Worm (Caenorhabditis elegans) whole organism, L4 larva: ENCODE data around the gene VM106R.1.

ENCODE experiments used
- T26A8.4 ChIP-seq: fragments of 200-800 bp; sonication (Bioruptor generic); IDR thresholded peaks from 2 replicates; pipeline ENCODE4 v1.3.6; 2022; ENCODE audit warnings: missing genetic modification characterization, missing compliant biosample characterization
- Y75B8A.6 ChIP-seq: fragments of 200-800 bp; sonication (Bioruptor generic); IDR thresholded peaks from 2 replicates; pipeline ENCODE4 v1.3.6; 2022; ENCODE audit warnings: missing genetic modification reagents, missing genetic modification characterization, missing compliant biosample characterization
- ZK546.5 ChIP-seq, 2 experiments: sonication (generic microtip); optimal IDR thresholded peaks; 2 replicates each; lab custom pipeline; 2017; ENCODE audit warnings: missing biosample characterization in 2 of 2, missing genetic modification characterization in 2 of 2
- ceh-44 ChIP-seq: fragments of 200-800 bp; sonication (Bioruptor generic); IDR thresholded peaks from 2 replicates; pipeline ENCODE4 v1.3.6; 2022; ENCODE audit warnings: missing genetic modification reagents, missing genetic modification characterization, missing compliant biosample characterization
- ceh-62 ChIP-seq: sonication (generic microtip); optimal IDR thresholded peaks from 2 replicates; lab custom pipeline; 2017; ENCODE audit warnings: missing biosample characterization, missing genetic modification characterization
- ces-1 ChIP-seq: fragments of 150-350 bp; sonication (generic microtip); optimal IDR thresholded peaks from 4 replicates; lab custom pipeline; 2014; ENCODE audit warnings: missing biosample characterization, missing genetic modification reagents, missing genetic modification characterization
- ctbp-1 ChIP-seq: fragments of 200-800 bp; sonication (Bioruptor generic); IDR thresholded peaks from 2 replicates; pipeline ENCODE4 v1.3.6; 2022; ENCODE audit warnings: missing genetic modification reagents, missing genetic modification characterization, missing compliant biosample characterization
- daf-8 ChIP-seq: fragments of 200-800 bp; sonication (Bioruptor generic); IDR thresholded peaks from 2 replicates; pipeline ENCODE4 v1.3.6; 2022; ENCODE audit warnings: missing genetic modification characterization, missing compliant biosample characterization
- dmd-8 ChIP-seq: fragments of 200-800 bp; sonication (Bioruptor generic); IDR thresholded peaks from 2 replicates; pipeline ENCODE4 v1.3.6; 2022; ENCODE audit warnings: missing genetic modification characterization, missing compliant biosample characterization
- dpl-1 ChIP-seq: fragments of 150-350 bp; optimal IDR thresholded peaks from 2 replicates; lab custom pipeline; 2014; ENCODE audit warnings: missing biosample characterization, missing genetic modification reagents, missing genetic modification characterization
- egl-43 ChIP-seq: fragments of 200-800 bp; sonication (Bioruptor generic); IDR thresholded peaks from 2 replicates; pipeline ENCODE4 v1.3.6; 2022; ENCODE audit warnings: missing genetic modification reagents, missing genetic modification characterization, missing compliant biosample characterization
- fkh-10 ChIP-seq: fragments of 150-350 bp; optimal IDR thresholded peaks from 2 replicates; lab custom pipeline; 2014; ENCODE audit warnings: missing biosample characterization, missing genetic modification reagents, missing genetic modification characterization
- gei-8 ChIP-seq: fragments of 200-800 bp; sonication (Bioruptor generic); optimal IDR thresholded peaks from 2 replicates; lab custom pipeline; 2018; ENCODE audit warnings: mild to moderate bottlenecking, missing genetic modification characterization, missing compliant biosample characterization
- hlh-11 ChIP-seq: fragments of 200-800 bp; sonication (Bioruptor generic); optimal IDR thresholded peaks from 2 replicates; lab custom pipeline; 2018; ENCODE audit warnings: mild to moderate bottlenecking, missing genetic modification characterization, missing compliant biosample characterization
- jun-1 ChIP-seq: fragments of 150-350 bp; optimal IDR thresholded peaks from 2 replicates; lab custom pipeline; 2014; ENCODE audit warnings: missing biosample characterization, missing genetic modification reagents, missing genetic modification characterization
- lim-7 ChIP-seq: fragments of 200-800 bp; sonication (Bioruptor generic); IDR thresholded peaks from 2 replicates; pipeline ENCODE4 v1.3.6; 2022; ENCODE audit warnings: missing genetic modification characterization, missing compliant biosample characterization
- lin-1 ChIP-seq: fragments of 200-800 bp; sonication (Bioruptor generic); IDR thresholded peaks from 2 replicates; pipeline ENCODE4 v1.3.6; 2022; ENCODE audit warnings: missing genetic modification reagents, missing genetic modification characterization, missing compliant biosample characterization
- lin-13 ChIP-seq: fragments of 150-350 bp; optimal IDR thresholded peaks from 2 replicates; lab custom pipeline; 2014; ENCODE audit warnings: missing biosample characterization, missing genetic modification reagents, missing genetic modification characterization
- lin-29 ChIP-seq: fragments of 200-800 bp; sonication (Bioruptor generic); IDR thresholded peaks from 2 replicates; pipeline ENCODE4 v1.3.6; 2022; ENCODE audit warnings: missing genetic modification reagents, missing genetic modification characterization, missing compliant biosample characterization
- lin-38 ChIP-seq: fragments of 200-800 bp; sonication (Bioruptor generic); IDR thresholded peaks from 2 replicates; pipeline ENCODE4 v1.3.6; 2022; ENCODE audit warnings: missing genetic modification reagents, missing genetic modification characterization, missing compliant biosample characterization
- lir-3 ChIP-seq: sonication (generic microtip); optimal IDR thresholded peaks from 2 replicates; lab custom pipeline; 2016; ENCODE audit warnings: mild to moderate bottlenecking, missing genetic modification characterization, missing compliant biosample characterization
- lsy-2 ChIP-seq, 2 experiments: fragments of 150-350 bp in 1 of 2; sonication (generic microtip) in 1 of 2; optimal IDR thresholded peaks; 2 replicates each; lab custom pipeline; 2014 to 2017; ENCODE audit warnings: missing biosample characterization in 2 of 2, missing genetic modification characterization in 2 of 2
- mep-1 ChIP-seq: fragments of 150-350 bp; sonication (generic microtip); optimal IDR thresholded peaks from 3 replicates; lab custom pipeline; 2014; ENCODE audit warnings: missing biosample characterization, missing genetic modification characterization
- mxl-2 ChIP-seq: fragments of 200-800 bp; sonication (Bioruptor generic); conservative IDR thresholded peaks from 2 replicates; pipeline ENCODE4 v1.3.6; 2022; ENCODE audit warnings: missing genetic modification reagents, missing genetic modification characterization, missing compliant biosample characterization
- nhr-102 ChIP-seq: sonication (generic microtip); optimal IDR thresholded peaks from 2 replicates; lab custom pipeline; 2016; ENCODE audit warnings: mild to moderate bottlenecking, missing genetic modification characterization, moderate library complexity, missing compliant biosample characterization
- nhr-11 ChIP-seq: fragments of 150-350 bp; optimal IDR thresholded peaks from 2 replicates; lab custom pipeline; 2014; ENCODE audit warnings: missing biosample characterization, missing genetic modification characterization
- nhr-28 ChIP-seq: fragments of 150-350 bp; optimal IDR thresholded peaks from 2 replicates; lab custom pipeline; 2014; ENCODE audit warnings: missing biosample characterization, missing genetic modification characterization
- nhr-48 ChIP-seq: sonication (generic microtip); optimal IDR thresholded peaks from 2 replicates; lab custom pipeline; 2016; ENCODE audit warnings: mild to moderate bottlenecking, missing genetic modification characterization, missing compliant biosample characterization
- nhr-76 ChIP-seq: fragments of 150-350 bp; optimal IDR thresholded peaks from 2 replicates; lab custom pipeline; 2014; ENCODE audit warnings: missing biosample characterization, missing genetic modification characterization
- php-3 ChIP-seq: fragments of 200-800 bp; sonication (Bioruptor generic); IDR thresholded peaks from 2 replicates; pipeline ENCODE4 v1.3.6; 2022; ENCODE audit warnings: missing genetic modification reagents, missing genetic modification characterization, missing compliant biosample characterization
- saeg-2 ChIP-seq: fragments of 200-800 bp; sonication (Bioruptor generic); IDR thresholded peaks from 2 replicates; pipeline ENCODE4 v1.3.6; 2022; ENCODE audit warnings: missing genetic modification reagents, missing genetic modification characterization, missing compliant biosample characterization
- sdz-12 ChIP-seq: fragments of 200-800 bp; sonication (Bioruptor generic); optimal IDR thresholded peaks from 2 replicates; lab custom pipeline; 2018; ENCODE audit warnings: mild to moderate bottlenecking, missing genetic modification characterization, missing compliant biosample characterization
- skn-1 ChIP-seq: fragments of 150-350 bp; optimal IDR thresholded peaks from 2 replicates; lab custom pipeline; 2014; ENCODE audit warnings: missing biosample characterization, missing genetic modification characterization
- snpc-1.2 ChIP-seq: fragments of 200-800 bp; sonication (Bioruptor generic); IDR thresholded peaks from 2 replicates; pipeline ENCODE4 v1.3.6; 2022; ENCODE audit warnings: missing genetic modification reagents, missing genetic modification characterization, missing compliant biosample characterization
- spr-1 ChIP-seq: sonication (generic microtip); optimal IDR thresholded peaks from 2 replicates; lab custom pipeline; 2016; ENCODE audit warnings: mild to moderate bottlenecking, missing genetic modification characterization, missing compliant biosample characterization
- spr-3 ChIP-seq: fragments of 200-800 bp; sonication (Bioruptor generic); optimal IDR thresholded peaks from 2 replicates; lab custom pipeline; 2018; ENCODE audit warnings: mild to moderate bottlenecking, missing genetic modification characterization, missing compliant biosample characterization
- tra-1 ChIP-seq: fragments of 200-800 bp; sonication (Bioruptor generic); IDR thresholded peaks from 2 replicates; pipeline ENCODE4 v1.3.6; 2022; ENCODE audit warnings: missing genetic modification reagents, missing genetic modification characterization, missing compliant biosample characterization
- vab-7 ChIP-seq: fragments of 200-800 bp; sonication (Bioruptor generic); IDR thresholded peaks from 2 replicates; pipeline ENCODE4 v1.3.6; 2022; ENCODE audit warnings: missing genetic modification reagents, missing genetic modification characterization, missing compliant biosample characterization
- zfp-2 ChIP-seq: sonication (generic microtip); optimal IDR thresholded peaks from 2 replicates; lab custom pipeline; 2016; ENCODE audit warnings: mild to moderate bottlenecking, missing genetic modification characterization, missing compliant biosample characterization
- zip-11 ChIP-seq: fragments of 200-800 bp; sonication (Bioruptor generic); IDR thresholded peaks from 2 replicates; pipeline ENCODE4 v1.3.6; 2022; ENCODE audit warnings: missing genetic modification characterization, missing compliant biosample characterization
- ztf-11 ChIP-seq: fragments of 150-350 bp; optimal IDR thresholded peaks from 2 replicates; lab custom pipeline; 2014; ENCODE audit warnings: missing biosample characterization, missing genetic modification characterization

Gene VM106R.1

ce11 chrII:10783201-10783962 lies 45.6 kb downstream of the VM106R.1 start, which contains the start of gene ect-2 (continued):
- TF ChIP-seq dmd-8 (no peak), sdz-12 (GFP tag; lab: Kevin White, UChicago) (no peak), ztf-11 (tag; lab: Kevin White, UChicago) (no peak), nhr-11 (tag; lab: Kevin White, UChicago) (no peak), lim-7 (no peak), php-3 (GFP tag; lab: Robert Waterston, UW) (no peak), spr-1 (no peak), daf-8 (GFP tag; lab: Robert Waterston, UW) (no peak), T26A8.4 (GFP tag; lab: Robert Waterston, UW) (no peak), nhr-102 (tag; lab: Kevin White, UChicago) (no peak), lin-1 (GFP tag; lab: Robert Waterston, UW) (no peak), ctbp-1 (GFP tag; lab: Robert Waterston, UW) (no peak), saeg-2 (no peak), dpl-1 (GFP tag; lab: Kevin White, UChicago) (peak; percentile 86), lin-38 (no peak), skn-1 (tag; lab: Kevin White, UChicago) (no peak), hlh-11 (tag; lab: Kevin White, UChicago) (peak; percentile 63), spr-3 (GFP tag; lab: Kevin White, UChicago) (no peak), nhr-76 (tag; lab: Kevin White, UChicago) (no peak), ceh-44 (no peak), egl-43 (GFP tag; lab: Robert Waterston, UW) (no peak), zfp-2 (tag; lab: Kevin White, UChicago) (no peak), mep-1 (tag; lab: Kevin White, UChicago) (no peak), gei-8 (GFP tag; lab: Kevin White, UChicago) (no peak), mxl-2 (GFP tag; lab: Robert Waterston, UW) (no peak), vab-7 (GFP tag; lab: Robert Waterston, UW) (no peak)

ce11 chrII:10778026-10778425 lies 51.0 kb downstream of the VM106R.1 start, which contains the start of gene mpz-1:
TSS of gene mpz-1 (minus strand) at chrII:10778126.
- no peak for TF ChIP-seq nhr-28 (tag; lab: Kevin White, UChicago)
- TF ChIP-seq lin-13 (GFP tag; lab: Kevin White, UChicago), result no peak
- TF ChIP-seq jun-1 (tag; lab: Kevin White, UChicago), result no peak
- TF ChIP-seq lin-29, result no peak
- no peak for TF ChIP-seq ces-1
- TF ChIP-seq lir-3 (tag; lab: Kevin White, UChicago), result no peak
- no peak for TF ChIP-seq ceh-62 (tag; lab: Kevin White, UChicago)
- no peak for TF ChIP-seq lim-7
- TF ChIP-seq egl-43 (GFP tag; lab: Robert Waterston, UW), result no peak
- TF ChIP-seq lsy-2 (tag; optimal IDR thresholded peaks at IDR 0.05; lab: Kevin White, UChicago), result no peak
- no peak for TF ChIP-seq spr-1
- no peak for TF ChIP-seq tra-1
- TF ChIP-seq zip-11 (GFP tag; lab: Robert Waterston, UW), result no peak
- no peak for TF ChIP-seq nhr-48 (tag; lab: Kevin White, UChicago)
- no peak for TF ChIP-seq ZK546.5 (tag; optimal IDR thresholded peaks at IDR 0.05; lab: Kevin White, UChicago)
- no peak for TF ChIP-seq fkh-10
- TF ChIP-seq Y75B8A.6 (GFP tag; lab: Robert Waterston, UW), result no peak
- no peak for TF ChIP-seq skn-1 (tag; lab: Kevin White, UChicago)
- TF ChIP-seq snpc-1.2 (GFP tag; lab: Robert Waterston, UW), result no peak
